Worm (Caenorhabditis elegans): Measurements from ENCODE around the gene lin-24.

ce11 chrIV:12124314-12125084 is 4.8 kb upstream of the lin-24 start, which contains the start of gene dhhc-6:
- TF ChIP-seq pbrm-1 (GFP tag; IDR thresholded peaks at IDR 0.05) = no peak
- no peak for TF ChIP-seq unc-62 (GFP tag; optimal IDR thresholded peaks at IDR 0.05)
- no peak for TF ChIP-seq F10E7.11 (tag; optimal IDR thresholded peaks at IDR 0.05)
- TF ChIP-seq dpff-1 (tag; optimal IDR thresholded peaks at IDR 0.05) = no peak
- no peak for TF ChIP-seq tbp1 (GFP tag; optimal IDR thresholded peaks at IDR 0.05)
- TF ChIP-seq F52B5.7 (tag; optimal IDR thresholded peaks at IDR 0.05) = no peak

Data from whole organism, young adult.